Worm (Caenorhabditis elegans): Measurements from ENCODE around the gene F09C12.2.

DNA sequence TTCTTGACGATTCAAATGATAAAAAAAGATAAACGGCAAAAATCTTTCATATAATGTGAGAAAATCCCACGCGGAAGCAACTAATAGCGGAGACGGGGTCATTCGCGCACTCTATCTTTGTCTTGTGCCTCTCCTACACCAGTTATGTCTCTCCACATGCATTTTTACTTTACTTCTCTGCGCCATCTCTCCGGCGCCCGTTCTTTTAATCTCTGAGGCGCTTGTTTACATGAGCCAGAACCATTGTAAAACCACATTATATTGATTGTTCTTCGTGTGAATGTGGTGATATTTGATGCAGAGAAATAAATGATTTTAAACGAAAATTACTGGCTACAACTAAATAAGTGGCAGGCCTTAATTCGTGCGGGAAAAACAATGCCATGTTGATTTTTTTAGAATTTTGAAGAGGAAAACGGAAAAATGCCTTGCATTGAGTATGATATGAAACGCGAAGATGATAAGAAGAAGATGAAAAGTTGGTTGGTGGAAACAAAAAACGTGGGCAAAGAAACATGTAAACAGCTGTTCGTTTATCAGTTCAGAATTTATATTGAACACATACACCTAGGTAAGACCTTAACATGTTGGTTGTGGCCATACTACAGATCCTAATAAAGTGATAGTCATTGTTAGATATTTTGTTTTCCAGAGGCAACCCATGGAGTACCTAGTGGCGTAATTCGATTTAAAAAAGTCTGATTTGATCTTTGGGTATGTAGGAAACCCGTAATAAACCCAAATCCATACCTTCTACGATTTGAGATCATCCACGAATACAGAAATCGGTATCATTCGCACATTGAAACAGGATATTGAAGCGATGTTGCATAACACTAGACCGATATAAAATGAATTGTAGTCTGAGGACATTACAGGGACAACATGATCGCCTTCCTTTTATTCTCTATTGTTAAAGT is 17.2 kb upstream of the F09C12.2 start, which contains the start of gene C04G6.2:
- no peak for TF ChIP-seq T22C8.4 (GFP tag; IDR thresholded peaks at IDR 0.05)
- no peak for TF ChIP-seq ztf-29 (GFP tag; IDR thresholded peaks at IDR 0.05)

Data from whole organism, midembryonic.